Fruit fly (Drosophila melanogaster) whole organism, embryonic: Measurements from ENCODE around the gene Bet5.
A peak's percentile ranks its signal among the peaks of the same experiment; 100 is the strongest.

Source experiments
- Atf-2 ChIP-seq: fragments of 200-800 bp; sonication (Bioruptor generic); optimal IDR thresholded peaks from 2 replicates; lab custom pipeline; 2016; ENCODE audit warnings: missing biosample characterization, missing genetic modification characterization
- Awh ChIP-seq: fragments of 200-800 bp; sonication (Bioruptor generic); IDR thresholded peaks from 2 replicates; pipeline ENCODE4, ENCODE4 v1.3.6; 2022; ENCODE audit warnings: missing biosample characterization, missing genetic modification characterization
- CG1233 ChIP-seq: fragments of 200-800 bp; sonication (Bioruptor generic); optimal IDR thresholded peaks from 4 replicates; lab custom pipeline; 2018; ENCODE audit warnings: missing biosample characterization, mild to moderate bottlenecking, missing genetic modification characterization
- CG14710 ChIP-seq: fragments of 200-800 bp; sonication (Bioruptor generic); optimal IDR thresholded peaks from 3 replicates; lab custom pipeline; 2019; ENCODE audit warnings: missing biosample characterization, mild to moderate bottlenecking, missing genetic modification characterization, moderate library complexity
- CG15514 ChIP-seq: fragments of 200-800 bp; sonication (Bioruptor generic); optimal IDR thresholded peaks from 3 replicates; lab custom pipeline; 2017; ENCODE audit warnings: missing biosample characterization, missing genetic modification characterization, mild to moderate bottlenecking, moderate library complexity, missing genetic modification reagents
- CG1602 ChIP-seq: fragments of 200-800 bp; sonication (Bioruptor generic); optimal IDR thresholded peaks from 3 replicates; lab custom pipeline; 2016; ENCODE audit warnings: missing biosample characterization, missing genetic modification characterization
- CG17385 ChIP-seq: fragments of 200-800 bp; sonication (Bioruptor generic); optimal IDR thresholded peaks from 3 replicates; lab custom pipeline; 2018; ENCODE audit warnings: missing biosample characterization, mild to moderate bottlenecking, missing genetic modification characterization
- CG2712 ChIP-seq: fragments of 200-800 bp; optimal IDR thresholded peaks from 3 replicates; lab custom pipeline; 2019; ENCODE audit warnings: missing biosample characterization, mild to moderate bottlenecking, missing genetic modification characterization, moderate library complexity
- CG2875 ChIP-seq: fragments of 200-800 bp; sonication (Bioruptor generic); optimal IDR thresholded peaks from 2 replicates; lab custom pipeline; 2017; ENCODE audit warnings: missing biosample characterization, mild to moderate bottlenecking, missing genetic modification characterization, missing genetic modification reagents
- CG30403 ChIP-seq: fragments of 200-800 bp; sonication (Bioruptor generic); optimal IDR thresholded peaks from 3 replicates; lab custom pipeline; 2016; ENCODE audit warnings: missing biosample characterization, missing genetic modification characterization
- CG31388 ChIP-seq: fragments of 200-800 bp; sonication (Bioruptor generic); optimal IDR thresholded peaks from 2 replicates; lab custom pipeline; 2016; ENCODE audit warnings: missing biosample characterization, missing genetic modification characterization
- CG4282 ChIP-seq: fragments of 200-800 bp; sonication (Bioruptor generic); optimal IDR thresholded peaks from 2 replicates; lab custom pipeline; 2016; ENCODE audit warnings: missing biosample characterization, missing genetic modification characterization
- CG4360 ChIP-seq: fragments of 200-800 bp; sonication (Bioruptor generic); IDR thresholded peaks from 2 replicates; pipeline ENCODE4 v1.3.6; 2022; ENCODE audit warnings: missing biosample characterization, missing genetic modification characterization
- CG4424 ChIP-seq: fragments of 200-800 bp; sonication (Bioruptor generic); optimal IDR thresholded peaks from 3 replicates; lab custom pipeline; 2016; ENCODE audit warnings: missing biosample characterization, missing genetic modification characterization
- CG8944 ChIP-seq: fragments of 200-800 bp; sonication (Bioruptor generic); optimal IDR thresholded peaks from 3 replicates; lab custom pipeline; 2016; ENCODE audit warnings: missing biosample characterization, missing genetic modification characterization
- CG9727 ChIP-seq: fragments of 200-800 bp; sonication (Bioruptor generic); optimal IDR thresholded peaks from 3 replicates; lab custom pipeline; 2017; ENCODE audit warnings: missing biosample characterization, mild to moderate bottlenecking, missing genetic modification characterization
- Chrac-16 ChIP-seq: fragments of 200-800 bp; sonication (Bioruptor generic); optimal IDR thresholded peaks from 3 replicates; lab custom pipeline; 2016; ENCODE audit warnings: missing biosample characterization, missing genetic modification characterization
- CkIIα-i1 ChIP-seq: fragments of 200-800 bp; sonication (Bioruptor generic); IDR thresholded peaks from 2 replicates; pipeline ENCODE4 v1.3.6; 2022; ENCODE audit warnings: missing biosample characterization, missing genetic modification characterization
- Deaf1 ChIP-seq: fragments of 200-800 bp; optimal IDR thresholded peaks from 3 replicates; lab custom pipeline; 2019; ENCODE audit warnings: missing biosample characterization, mild to moderate bottlenecking, missing genetic modification characterization, moderate library complexity
- Dip2 ChIP-seq: fragments of 200-800 bp; sonication (Bioruptor generic); IDR thresholded peaks from 2 replicates; pipeline ENCODE4 v1.3.6; 2022; ENCODE audit warnings: missing biosample characterization, missing genetic modification characterization
- Dp ChIP-seq: fragments of 200-800 bp; sonication (Bioruptor generic); optimal IDR thresholded peaks from 2 replicates; lab custom pipeline; 2018; ENCODE audit warnings: missing biosample characterization, mild to moderate bottlenecking, missing genetic modification characterization, moderate library complexity
- ERR ChIP-seq: fragments of 200-800 bp; sonication (Bioruptor generic); optimal IDR thresholded peaks from 2 replicates; lab custom pipeline; 2016; ENCODE audit warnings: missing biosample characterization, missing genetic modification characterization
- Ets97D ChIP-seq: fragments of 200-800 bp; sonication (Bioruptor generic); optimal IDR thresholded peaks from 3 replicates; lab custom pipeline; 2016; ENCODE audit warnings: missing biosample characterization, missing genetic modification characterization
- Fer2 ChIP-seq: fragments of 200-800 bp; sonication (Bioruptor generic); optimal IDR thresholded peaks from 2 replicates; lab custom pipeline; 2018; ENCODE audit warnings: missing biosample characterization, mild to moderate bottlenecking, missing genetic modification characterization, moderate library complexity
- Hey ChIP-seq: fragments of 200-800 bp; sonication (Bioruptor generic); optimal IDR thresholded peaks from 3 replicates; lab custom pipeline; 2018; ENCODE audit warnings: missing biosample characterization, mild to moderate bottlenecking, missing genetic modification characterization
- Jarid2 ChIP-seq: fragments of 200-800 bp; sonication (Bioruptor generic); optimal IDR thresholded peaks from 3 replicates; lab custom pipeline; 2017; ENCODE audit warnings: mild to moderate bottlenecking, missing biosample characterization, missing genetic modification reagents, missing genetic modification characterization
- Neu2 ChIP-seq: fragments of 200-800 bp; sonication (Bioruptor generic); optimal IDR thresholded peaks from 3 replicates; lab custom pipeline; 2016; ENCODE audit warnings: missing biosample characterization, missing genetic modification characterization, borderline replicate concordance
- Ptx1 ChIP-seq: fragments of 200-800 bp; sonication (Bioruptor generic); IDR thresholded peaks from 2 replicates; pipeline ENCODE4 v1.3.6; 2022; ENCODE audit warnings: missing biosample characterization, missing genetic modification characterization
- Taf1 ChIP-seq: fragments of 200-800 bp; sonication (Bioruptor generic); IDR thresholded peaks from 2 replicates; pipeline ENCODE4 v1.3.6; 2022; ENCODE audit warnings: missing biosample characterization, missing genetic modification characterization
- br ChIP-seq: fragments of >200 bp; optimal IDR thresholded peaks from 2 replicates; lab custom pipeline; 2017
- ci ChIP-seq: fragments of 200-800 bp; sonication (Bioruptor generic); IDR thresholded peaks from 3 replicates; pipeline ENCODE4 v1.3.6; 2022; ENCODE audit warnings: missing biosample characterization, missing genetic modification characterization
- dysf ChIP-seq: fragments of 200-800 bp; sonication (Bioruptor generic); IDR thresholded peaks from 3 replicates; pipeline ENCODE4 v1.3.6; 2022; ENCODE audit warnings: missing biosample characterization, missing genetic modification characterization
- fd102C ChIP-seq: fragments of 200-800 bp; sonication (Bioruptor generic); optimal IDR thresholded peaks from 2 replicates; lab custom pipeline; 2018; ENCODE audit warnings: missing biosample characterization, mild to moderate bottlenecking, missing genetic modification characterization, moderate library complexity
- fd3F ChIP-seq: fragments of 200-800 bp; sonication (Bioruptor generic); optimal IDR thresholded peaks from 2 replicates; lab custom pipeline; 2018; ENCODE audit warnings: missing biosample characterization, mild to moderate bottlenecking, missing genetic modification characterization, moderate library complexity
- fd64A ChIP-seq: fragments of 200-800 bp; sonication (Bioruptor generic); optimal IDR thresholded peaks from 3 replicates; lab custom pipeline; 2018; ENCODE audit warnings: missing biosample characterization, mild to moderate bottlenecking, missing genetic modification characterization
- fu2 ChIP-seq: fragments of 200-800 bp; sonication (Bioruptor generic); optimal IDR thresholded peaks from 2 replicates; lab custom pipeline; 2016; ENCODE audit warnings: missing biosample characterization, missing genetic modification characterization
- gsb-n ChIP-seq: fragments of 200-800 bp; sonication (Bioruptor generic); optimal IDR thresholded peaks from 3 replicates; lab custom pipeline; 2018; ENCODE audit warnings: missing biosample characterization, mild to moderate bottlenecking, missing genetic modification characterization
- lbe ChIP-seq: fragments of 200-800 bp; sonication (Bioruptor generic); optimal IDR thresholded peaks from 2 replicates; lab custom pipeline; 2016; ENCODE audit warnings: missing biosample characterization, mild to moderate bottlenecking, missing genetic modification characterization
- nerfin-2 ChIP-seq: fragments of 200-800 bp; sonication (Bioruptor generic); IDR thresholded peaks from 2 replicates; pipeline ENCODE4 v1.3.6; 2022; ENCODE audit warnings: missing biosample characterization, missing genetic modification characterization; ENCODE audit not compliant: partially characterized antibody
- sc ChIP-seq, 3 experiments: fragments of >200 bp in 2 of 3; fragments of 200-800 bp in 1 of 3; sonication (Bioruptor generic) in 1 of 3; optimal IDR thresholded peaks; 2 replicates in 2 of 3; 3 replicates in 1 of 3; lab custom pipeline; 2017; ENCODE audit warnings: mild to moderate bottlenecking in 1 of 3, missing biosample characterization in 1 of 3, missing genetic modification characterization in 1 of 3, missing genetic modification reagents in 1 of 3
- schlank ChIP-seq: fragments of 200-800 bp; sonication (Bioruptor generic); optimal IDR thresholded peaks from 2 replicates; lab custom pipeline; 2018; ENCODE audit warnings: missing biosample characterization, mild to moderate bottlenecking, missing genetic modification characterization
- sima ChIP-seq: fragments of 200-800 bp; sonication (Bioruptor generic); optimal IDR thresholded peaks from 2 replicates; lab custom pipeline; 2016; ENCODE audit warnings: missing biosample characterization, missing genetic modification characterization
- trem ChIP-seq: fragments of 200-800 bp; optimal IDR thresholded peaks from 3 replicates; lab custom pipeline; 2019; ENCODE audit warnings: missing biosample characterization, mild to moderate bottlenecking, missing genetic modification characterization, moderate library complexity
- trh ChIP-seq: fragments of 200-800 bp; sonication (Bioruptor generic); optimal IDR thresholded peaks from 2 replicates; lab custom pipeline; 2016; ENCODE audit warnings: missing biosample characterization, missing genetic modification characterization
- twi ChIP-seq: fragments of 200-800 bp; optimal IDR thresholded peaks from 2 replicates; lab custom pipeline; 2019; ENCODE audit warnings: missing biosample characterization, mild to moderate bottlenecking, missing genetic modification characterization, moderate library complexity
- unpg ChIP-seq: fragments of 200-800 bp; sonication (Bioruptor generic); optimal IDR thresholded peaks from 3 replicates; lab custom pipeline; 2018; ENCODE audit warnings: missing biosample characterization, mild to moderate bottlenecking, missing genetic modification characterization, moderate library complexity
- wdn ChIP-seq: fragments of 200-800 bp; sonication (Bioruptor generic); IDR thresholded peaks from 2 replicates; pipeline ENCODE4 v1.3.6; 2022; ENCODE audit warnings: missing biosample characterization, missing genetic modification characterization
- zf30C ChIP-seq: fragments of 200-800 bp; sonication (Bioruptor generic); optimal IDR thresholded peaks from 3 replicates; lab custom pipeline; 2018; ENCODE audit warnings: missing biosample characterization, mild to moderate bottlenecking, missing genetic modification characterization
- zfh1 ChIP-seq: fragments of 200-800 bp; sonication (Bioruptor generic); IDR thresholded peaks from 3 replicates; pipeline ENCODE4 v1.3.6; 2022; ENCODE audit warnings: missing biosample characterization, missing genetic modification characterization
- zfh2 ChIP-seq: fragments of 200-800 bp; sonication (Bioruptor generic); optimal IDR thresholded peaks from 2 replicates; lab custom pipeline; 2016; ENCODE audit warnings: missing biosample characterization, missing genetic modification characterization

Bet5 gene

dm6 chr3R:30189836-30190235 lies 9.8 kb downstream of the Bet5 start (continued):
- TF ChIP-seq CG2875 (GFP tag; lab: Kevin White, UChicago), result peak; percentile 65
- peak; percentile 88 for TF ChIP-seq dysf (GFP tag; lab: Robert Waterston, UW)
- peak; percentile 33 for TF ChIP-seq Deaf1
- TF ChIP-seq zfh2 (GFP tag; lab: Kevin White, UChicago), result peak; percentile 33
- no peak for TF ChIP-seq CG4282 (GFP tag; lab: Kevin White, UChicago)
- peak; percentile 71 for TF ChIP-seq CG17385 (GFP tag; lab: Kevin White, UChicago)
- TF ChIP-seq Dip2, result no peak
- TF ChIP-seq CG30403 (GFP tag; lab: Kevin White, UChicago), result peak; percentile 75
- peak; percentile 64 for TF ChIP-seq CG4360 (GFP tag; lab: Robert Waterston, UW)
- peak; percentile 77 for TF ChIP-seq Awh (GFP tag; lab: Robert Waterston, UW)
- no peak for TF ChIP-seq Hey (tag; lab: Kevin White, UChicago)
- peak; percentile 79 for TF ChIP-seq CG2712 (tag; lab: Kevin White, UChicago)
- no peak for TF ChIP-seq fd102C (GFP tag; lab: Kevin White, UChicago)
- peak; percentile 35 for TF ChIP-seq trem (tag; lab: Kevin White, UChicago)
- peak; percentile 56 for TF ChIP-seq CG9727
- TF ChIP-seq Ptx1, result peak; percentile 87
- peak; percentile 63 for TF ChIP-seq Chrac-16 (GFP tag; lab: Kevin White, UChicago)
- TF ChIP-seq sc (optimal IDR thresholded peaks at IDR 0.05; lab: Kevin White, UChicago), result no peak
- peak; percentile 21 for TF ChIP-seq sc (GFP tag; optimal IDR thresholded peaks at IDR 0.05; lab: Kevin White, UChicago)
- peak; percentile 46 for TF ChIP-seq Fer2 (tag; lab: Kevin White, UChicago)
- peak; percentile 24 for TF ChIP-seq trh
- peak; percentile 47 for TF ChIP-seq gsb-n (tag; lab: Kevin White, UChicago)
- TF ChIP-seq ERR (GFP tag; lab: Kevin White, UChicago), result no peak
- TF ChIP-seq zf30C (GFP tag; lab: Kevin White, UChicago), result no peak
- peak; percentile 62 for TF ChIP-seq CG4424 (GFP tag; lab: Kevin White, UChicago)
- peak; percentile 11 for TF ChIP-seq CG8944 (GFP tag; lab: Kevin White, UChicago)
- peak; percentile 92 for TF ChIP-seq ci (GFP tag; lab: Robert Waterston, UW)
- TF ChIP-seq twi (tag; lab: Kevin White, UChicago), result peak; percentile 27
- TF ChIP-seq Jarid2 (GFP tag; lab: Kevin White, UChicago), result no peak
- TF ChIP-seq fu2 (GFP tag; lab: Kevin White, UChicago), result no peak
- no peak for TF ChIP-seq Neu2 (GFP tag; lab: Kevin White, UChicago)
- no peak for TF ChIP-seq nerfin-2 (GFP tag; lab: Robert Waterston, UW)
- peak; percentile 54 for TF ChIP-seq CG1233 (GFP tag; lab: Kevin White, UChicago)
- no peak for TF ChIP-seq Dp
- TF ChIP-seq sima (GFP tag; lab: Kevin White, UChicago), result no peak
- peak; percentile 53 for TF ChIP-seq fd3F (GFP tag; lab: Kevin White, UChicago)
- TF ChIP-seq wdn, result peak; percentile 41; the same call in 1 of the 2 replicates
- TF ChIP-seq CG15514 (GFP tag; lab: Kevin White, UChicago), result peak; percentile 45
- TF ChIP-seq CG1602 (GFP tag; lab: Kevin White, UChicago), result peak; percentile 51
- peak; percentile 18 for TF ChIP-seq Atf-2 (GFP tag; lab: Kevin White, UChicago)
- peak; percentile 53 for TF ChIP-seq CG14710
- peak; percentile 65 for TF ChIP-seq Taf1 (GFP tag; lab: Robert Waterston, UW)
- no peak for TF ChIP-seq schlank
- no peak for TF ChIP-seq lbe (GFP tag; lab: Kevin White, UChicago)
- TF ChIP-seq br (lab: Kevin White, UChicago), result no peak
- peak; percentile 68 for TF ChIP-seq fd64A
- TF ChIP-seq CG31388 (GFP tag; lab: Kevin White, UChicago), result peak; percentile 45
- 0 out of 2 replicates have a peak, but pooled peaks have one; percentile 13 for TF ChIP-seq CkIIα-i1 (GFP tag; lab: Robert Waterston, UW)
- peak; percentile 19 for TF ChIP-seq Ets97D (GFP tag; lab: Kevin White, UChicago)
- TF ChIP-seq unpg (GFP tag; lab: Kevin White, UChicago), result peak; percentile 79
- peak; percentile 81 for TF ChIP-seq zfh1 (GFP tag; lab: Robert Waterston, UW)
